Worm (Caenorhabditis elegans) whole organism, L4/young adult: ENCODE measurements around the gene Y61A9LA.12.

ENCODE experiments used
- W03F9.2 ChIP-seq: fragments of 150-350 bp; optimal IDR thresholded peaks from 2 replicates; lab custom pipeline; 2014; ENCODE audit warnings: missing biosample characterization, missing genetic modification characterization
- dao-5 ChIP-seq: sonication (generic microtip); optimal IDR thresholded peaks from 2 replicates; lab custom pipeline; 2016; ENCODE audit warnings: missing genotype, missing genetic modification characterization, moderate library complexity, missing compliant biosample characterization
- him-1 ChIP-seq: sonication (generic microtip); optimal IDR thresholded peaks from 2 replicates; lab custom pipeline; 2016; ENCODE audit warnings: missing genotype, missing genetic modification reagents, missing genetic modification characterization, missing compliant biosample characterization

DNA sequence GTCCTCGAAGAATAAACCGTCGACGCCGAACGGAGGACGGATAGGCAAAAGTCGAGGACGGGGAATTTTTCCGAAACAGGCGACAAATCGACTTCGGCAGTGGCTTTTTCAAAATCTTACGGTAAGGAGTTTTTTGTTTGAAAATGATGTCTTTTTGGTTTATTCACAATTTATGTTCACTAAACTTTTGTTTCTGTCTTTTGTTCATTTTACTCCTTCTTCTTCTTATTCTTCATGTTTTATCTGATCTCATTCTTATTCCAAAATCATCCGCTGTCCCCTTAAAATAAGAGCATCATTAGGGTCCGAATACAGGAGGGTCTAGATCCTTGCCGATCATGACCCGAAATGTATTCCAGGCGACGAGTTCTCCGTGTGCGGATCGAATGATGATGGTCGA lies 48.7 kb upstream of the Y61A9LA.12 start:
- TF ChIP-seq him-1 (tag; lab: Kevin White, UChicago) (no peak), dao-5 (tag; lab: Kevin White, UChicago) (no peak), W03F9.2 (tag; lab: Kevin White, UChicago) (no peak)
